Worm (Caenorhabditis elegans): ENCODE results near the gene Y57G11C.3.

DNA sequence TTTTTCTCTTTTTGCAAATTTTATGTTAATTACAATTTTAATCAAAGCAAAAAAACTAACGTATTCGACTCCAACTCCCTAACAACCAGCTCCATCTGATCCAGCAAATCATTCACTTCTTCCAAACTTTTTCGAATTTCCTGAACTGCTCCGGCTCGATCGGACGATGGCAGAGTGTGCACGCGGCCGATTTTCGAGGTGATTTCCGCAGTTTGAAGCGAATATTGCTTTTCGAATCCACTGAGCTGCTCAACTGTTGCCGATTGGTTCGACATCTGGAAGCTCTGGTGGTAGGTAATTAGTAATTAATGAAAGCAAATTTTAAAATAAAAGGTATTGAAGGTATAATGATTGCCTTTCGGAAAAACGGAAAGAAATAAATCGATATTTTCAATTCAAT lies 1.6 kb upstream of the Y57G11C.3 start, which contains the start of gene vti-1:
- TF ChIP-seq ref-2 (tag; optimal IDR thresholded peaks at IDR 0.05) (no peak), ama-1 (optimal IDR thresholded peaks at IDR 0.05) (no peak), nhr-11 (tag; optimal IDR thresholded peaks at IDR 0.05) (no peak), syd-9 (tag; optimal IDR thresholded peaks at IDR 0.05) (no peak), pag-3 (tag; optimal IDR thresholded peaks at IDR 0.05; ENCODE audit: borderline replicate concordance) (no peak), sox-4 (tag; optimal IDR thresholded peaks at IDR 0.05) (no peak), hlh-6 (tag; optimal IDR thresholded peaks at IDR 0.05) (no peak)
